Worm (Caenorhabditis elegans): ENCODE results near the gene mrp-2.

ce11 chrX:542807-543206 is 29.7 kb downstream of the mrp-2 start, which contains the start of gene F28C10.1:
- no peak for TF ChIP-seq elt-3 (tag; optimal IDR thresholded peaks at IDR 0.05)
- no peak for TF ChIP-seq lsy-2 (tag; optimal IDR thresholded peaks at IDR 0.05)
- no peak for TF ChIP-seq snpc-4 (tag; optimal IDR thresholded peaks at IDR 0.05)
- no peak for TF ChIP-seq ces-1 (GFP tag; optimal IDR thresholded peaks at IDR 0.05)
- no peak for TF ChIP-seq cnd-1 (tag; optimal IDR thresholded peaks at IDR 0.05)
